Fruit fly (Drosophila melanogaster) whole organism, embryonic: ENCODE measurements around the gene SpdS.

Experiments
- Awh ChIP-seq: fragments of 200-800 bp; sonication (Bioruptor generic); IDR thresholded peaks from 2 replicates; pipeline ENCODE4, ENCODE4 v1.3.6; 2022; ENCODE audit warnings: missing biosample characterization, missing genetic modification characterization
- BtbVII ChIP-seq: fragments of 200-800 bp; sonication (Bioruptor generic); optimal IDR thresholded peaks from 3 replicates; lab custom pipeline; 2017; ENCODE audit warnings: missing biosample characterization, mild to moderate bottlenecking, missing genetic modification characterization
- CG10147 ChIP-seq: fragments of 200-800 bp; sonication (Bioruptor generic); optimal IDR thresholded peaks from 2 replicates; lab custom pipeline; 2019; ENCODE audit warnings: missing biosample characterization, mild to moderate bottlenecking, missing genetic modification characterization, moderate library complexity
- CG1024 ChIP-seq: fragments of 200-800 bp; sonication (Bioruptor generic); IDR thresholded peaks from 2 replicates; pipeline ENCODE4 v1.3.6; 2022; ENCODE audit warnings: missing biosample characterization, missing genetic modification characterization
- CG10543 ChIP-seq: fragments of 200-800 bp; sonication (Bioruptor generic); optimal IDR thresholded peaks from 3 replicates; lab custom pipeline; 2017; ENCODE audit warnings: missing biosample characterization, mild to moderate bottlenecking, missing genetic modification characterization, moderate library complexity
- CG11247 ChIP-seq: fragments of 200-800 bp; sonication (Bioruptor generic); IDR thresholded peaks from 2 replicates; pipeline ENCODE4 v1.3.6; 2022; ENCODE audit warnings: missing biosample characterization, missing genetic modification characterization
- CG12659 ChIP-seq: fragments of 200-800 bp; sonication (Bioruptor generic); optimal IDR thresholded peaks from 3 replicates; lab custom pipeline; 2017; ENCODE audit warnings: mild to moderate bottlenecking, missing biosample characterization, missing genetic modification reagents, missing genetic modification characterization
- CG17385 ChIP-seq: fragments of 200-800 bp; sonication (Bioruptor generic); optimal IDR thresholded peaks from 3 replicates; lab custom pipeline; 2018; ENCODE audit warnings: missing biosample characterization, mild to moderate bottlenecking, missing genetic modification characterization
- CG1792 ChIP-seq: fragments of 200-800 bp; sonication (Bioruptor generic); optimal IDR thresholded peaks from 2 replicates; lab custom pipeline; 2016; ENCODE audit warnings: missing biosample characterization, missing genetic modification characterization
- CG18764 ChIP-seq: fragments of 200-800 bp; sonication (Bioruptor generic); optimal IDR thresholded peaks from 3 replicates; lab custom pipeline; 2016; ENCODE audit warnings: missing biosample characterization, missing genetic modification characterization
- CG2116 ChIP-seq: fragments of 200-800 bp; sonication (Bioruptor generic); optimal IDR thresholded peaks from 3 replicates; lab custom pipeline; 2018; ENCODE audit warnings: missing biosample characterization, mild to moderate bottlenecking, missing genetic modification characterization
- CG2202 ChIP-seq: fragments of 200-800 bp; sonication (Bioruptor generic); optimal IDR thresholded peaks from 2 replicates; lab custom pipeline; 2018; ENCODE audit warnings: missing biosample characterization, mild to moderate bottlenecking, missing genetic modification characterization
- CG2678 ChIP-seq: fragments of 200-800 bp; sonication (Bioruptor generic); optimal IDR thresholded peaks from 3 replicates; lab custom pipeline; 2019; ENCODE audit warnings: missing biosample characterization, mild to moderate bottlenecking, missing genetic modification characterization, moderate library complexity
- CG31365 ChIP-seq: fragments of 200-800 bp; sonication (Bioruptor generic); optimal IDR thresholded peaks from 2 replicates; lab custom pipeline; 2018; ENCODE audit warnings: missing biosample characterization, mild to moderate bottlenecking, missing genetic modification characterization
- CG3281 ChIP-seq: fragments of 200-800 bp; sonication (Bioruptor generic); optimal IDR thresholded peaks from 3 replicates; lab custom pipeline; 2017; ENCODE audit warnings: missing biosample characterization, mild to moderate bottlenecking, missing genetic modification characterization
- CG4282 ChIP-seq: fragments of 200-800 bp; sonication (Bioruptor generic); optimal IDR thresholded peaks from 2 replicates; lab custom pipeline; 2016; ENCODE audit warnings: missing biosample characterization, missing genetic modification characterization
- CG4360 ChIP-seq: fragments of 200-800 bp; sonication (Bioruptor generic); IDR thresholded peaks from 2 replicates; pipeline ENCODE4 v1.3.6; 2022; ENCODE audit warnings: missing biosample characterization, missing genetic modification characterization
- CG4424 ChIP-seq: fragments of 200-800 bp; sonication (Bioruptor generic); optimal IDR thresholded peaks from 3 replicates; lab custom pipeline; 2016; ENCODE audit warnings: missing biosample characterization, missing genetic modification characterization
- CG4854 ChIP-seq: fragments of 200-800 bp; sonication (Bioruptor generic); optimal IDR thresholded peaks from 2 replicates; lab custom pipeline; 2016; ENCODE audit warnings: missing biosample characterization, missing genetic modification characterization, inconsistent platforms
- CG5180 ChIP-seq: fragments of 200-800 bp; sonication (Bioruptor generic); optimal IDR thresholded peaks from 3 replicates; lab custom pipeline; 2017; ENCODE audit warnings: missing biosample characterization, missing genetic modification characterization, mild to moderate bottlenecking, moderate library complexity, missing genetic modification reagents
- CG9876 ChIP-seq: fragments of 200-800 bp; sonication (Bioruptor generic); optimal IDR thresholded peaks from 2 replicates; lab custom pipeline; 2016; ENCODE audit warnings: missing biosample characterization, missing genetic modification characterization
- Chrac-16 ChIP-seq: fragments of 200-800 bp; sonication (Bioruptor generic); optimal IDR thresholded peaks from 3 replicates; lab custom pipeline; 2016; ENCODE audit warnings: missing biosample characterization, missing genetic modification characterization
- CrebB ChIP-seq: fragments of 200-800 bp; sonication (Bioruptor generic); optimal IDR thresholded peaks from 3 replicates; lab custom pipeline; 2018; ENCODE audit warnings: missing biosample characterization, mild to moderate bottlenecking, missing genetic modification characterization
- D19A ChIP-seq: fragments of 200-800 bp; optimal IDR thresholded peaks from 3 replicates; lab custom pipeline; 2019; ENCODE audit warnings: missing biosample characterization, mild to moderate bottlenecking, missing genetic modification characterization, moderate library complexity
- HLH54F ChIP-seq: fragments of 200-800 bp; sonication (Bioruptor generic); optimal IDR thresholded peaks from 3 replicates; lab custom pipeline; 2016; ENCODE audit warnings: missing biosample characterization, missing genetic modification characterization
- HmgZ ChIP-seq: fragments of 200-800 bp; sonication (Bioruptor generic); optimal IDR thresholded peaks from 2 replicates; lab custom pipeline; 2018; ENCODE audit warnings: missing biosample characterization, mild to moderate bottlenecking, missing genetic modification characterization
- Hmr ChIP-seq: fragments of 200-800 bp; sonication (Bioruptor generic); optimal IDR thresholded peaks from 3 replicates; lab custom pipeline; 2017; ENCODE audit warnings: mild to moderate bottlenecking, missing biosample characterization, missing genetic modification reagents, missing genetic modification characterization
- NFAT ChIP-seq: fragments of 200-800 bp; sonication (Bioruptor generic); IDR thresholded peaks from 2 replicates; pipeline ENCODE4 v1.3.6; 2022; ENCODE audit warnings: missing biosample characterization, missing genetic modification characterization
- Nf-YC ChIP-seq: fragments of 200-800 bp; optimal IDR thresholded peaks from 3 replicates; lab custom pipeline; 2019; ENCODE audit warnings: missing biosample characterization, mild to moderate bottlenecking, missing genetic modification characterization, moderate library complexity
- Ravus ChIP-seq: fragments of 200-800 bp; sonication (Bioruptor generic); IDR thresholded peaks from 2 replicates; pipeline ENCODE4 v1.3.6; 2022; ENCODE audit warnings: missing biosample characterization, missing genetic modification characterization
- Six4 ChIP-seq: fragments of 200-800 bp; sonication (Bioruptor generic); optimal IDR thresholded peaks from 2 replicates; lab custom pipeline; 2016; ENCODE audit warnings: missing biosample characterization, missing genetic modification characterization
- ab ChIP-seq: fragments of 200-800 bp; sonication (Bioruptor generic); optimal IDR thresholded peaks from 2 replicates; lab custom pipeline; 2016; ENCODE audit warnings: missing biosample characterization, missing genetic modification characterization
- bowl ChIP-seq: fragments of 200-800 bp; sonication (Bioruptor generic); IDR thresholded peaks from 2 replicates; pipeline ENCODE4 v1.3.6; 2022; ENCODE audit warnings: missing biosample characterization, missing genetic modification characterization
- bsh ChIP-seq, 2 experiments: fragments of 200-800 bp; sonication (Bioruptor generic); optimal IDR thresholded peaks; 2 replicates each; lab custom pipeline; 2017 to 2018; ENCODE audit warnings: mild to moderate bottlenecking in 2 of 2, missing biosample characterization in 2 of 2, missing genetic modification characterization in 2 of 2, moderate library complexity in 1 of 2
- crc ChIP-seq: fragments of 200-800 bp; sonication (Bioruptor generic); optimal IDR thresholded peaks from 2 replicates; lab custom pipeline; 2016; ENCODE audit warnings: missing biosample characterization, missing genetic modification characterization
- dan ChIP-seq: fragments of 200-800 bp; sonication (Bioruptor generic); IDR thresholded peaks from 2 replicates; pipeline ENCODE4 v1.3.6; 2022; ENCODE audit warnings: missing biosample characterization, missing genetic modification characterization
- dati ChIP-seq: fragments of 200-800 bp; sonication (Bioruptor generic); IDR thresholded peaks from 2 replicates; pipeline ENCODE4 v1.3.6; 2022; ENCODE audit warnings: missing biosample characterization, missing genetic modification characterization
- gsb-n ChIP-seq: fragments of 200-800 bp; sonication (Bioruptor generic); optimal IDR thresholded peaks from 3 replicates; lab custom pipeline; 2018; ENCODE audit warnings: missing biosample characterization, mild to moderate bottlenecking, missing genetic modification characterization
- gt ChIP-seq: fragments of 200-800 bp; sonication (Bioruptor generic); IDR thresholded peaks from 2 replicates; pipeline ENCODE4 v1.3.6; 2022; ENCODE audit warnings: missing biosample characterization, missing genetic modification characterization
- hb ChIP-seq: fragments of 200-800 bp; sonication (Bioruptor generic); IDR thresholded peaks from 3 replicates; pipeline ENCODE4 v1.3.6; 2022; ENCODE audit warnings: missing biosample characterization, missing genetic modification characterization; ENCODE audit not compliant: partially characterized antibody
- lilli ChIP-seq: fragments of 200-800 bp; sonication (Bioruptor generic); optimal IDR thresholded peaks from 3 replicates; lab custom pipeline; 2016; ENCODE audit warnings: missing biosample characterization, missing genetic modification characterization
- onecut ChIP-seq: fragments of 200-800 bp; sonication (Bioruptor generic); IDR thresholded peaks from 2 replicates; pipeline ENCODE4 v1.3.6; 2022; ENCODE audit warnings: missing biosample characterization, missing genetic modification characterization
- ranshi ChIP-seq: fragments of 200-800 bp; sonication (Bioruptor generic); IDR thresholded peaks from 2 replicates; pipeline ENCODE4 v1.3.6; 2022; ENCODE audit warnings: missing biosample characterization, missing genetic modification characterization
- sc ChIP-seq, 3 experiments: fragments of >200 bp in 2 of 3; fragments of 200-800 bp in 1 of 3; sonication (Bioruptor generic) in 1 of 3; optimal IDR thresholded peaks; 2 replicates in 2 of 3; 3 replicates in 1 of 3; lab custom pipeline; 2017; ENCODE audit warnings: mild to moderate bottlenecking in 1 of 3, missing biosample characterization in 1 of 3, missing genetic modification characterization in 1 of 3, missing genetic modification reagents in 1 of 3
- sim ChIP-seq: fragments of 200-800 bp; sonication (Bioruptor generic); IDR thresholded peaks from 2 replicates; pipeline ENCODE4 v1.3.6; 2022; ENCODE audit warnings: missing biosample characterization, missing genetic modification characterization
- slp2 ChIP-seq: fragments of 200-800 bp; sonication (Bioruptor generic); optimal IDR thresholded peaks from 2 replicates; lab custom pipeline; 2016; ENCODE audit warnings: missing biosample characterization, missing genetic modification characterization
- so ChIP-seq: fragments of 200-800 bp; sonication (Bioruptor generic); IDR thresholded peaks from 3 replicates; pipeline ENCODE4 v1.3.6; 2022; ENCODE audit warnings: missing biosample characterization, missing genetic modification characterization
- tin ChIP-seq: fragments of 200-800 bp; sonication (Bioruptor generic); optimal IDR thresholded peaks from 3 replicates; lab custom pipeline; 2016; ENCODE audit warnings: missing biosample characterization, missing genetic modification characterization
- tio ChIP-seq: fragments of 200-800 bp; sonication (Bioruptor generic); optimal IDR thresholded peaks from 2 replicates; lab custom pipeline; 2017; ENCODE audit warnings: missing biosample characterization, missing genetic modification characterization, inconsistent platforms
- toy ChIP-seq: fragments of 200-800 bp; sonication (Bioruptor generic); IDR thresholded peaks from 2 replicates; pipeline ENCODE4 v1.3.6; 2022; ENCODE audit warnings: missing biosample characterization, missing genetic modification characterization
- wek ChIP-seq: fragments of 200-800 bp; sonication (Bioruptor generic); optimal IDR thresholded peaks from 3 replicates; lab custom pipeline; 2018; ENCODE audit warnings: missing biosample characterization, mild to moderate bottlenecking, missing genetic modification characterization, moderate library complexity
- z ChIP-seq: fragments of 200-800 bp; sonication (Bioruptor generic); IDR thresholded peaks from 3 replicates; pipeline ENCODE4 v1.3.6; 2022; ENCODE audit warnings: missing biosample characterization, missing genetic modification characterization

SpdS gene

DNA sequence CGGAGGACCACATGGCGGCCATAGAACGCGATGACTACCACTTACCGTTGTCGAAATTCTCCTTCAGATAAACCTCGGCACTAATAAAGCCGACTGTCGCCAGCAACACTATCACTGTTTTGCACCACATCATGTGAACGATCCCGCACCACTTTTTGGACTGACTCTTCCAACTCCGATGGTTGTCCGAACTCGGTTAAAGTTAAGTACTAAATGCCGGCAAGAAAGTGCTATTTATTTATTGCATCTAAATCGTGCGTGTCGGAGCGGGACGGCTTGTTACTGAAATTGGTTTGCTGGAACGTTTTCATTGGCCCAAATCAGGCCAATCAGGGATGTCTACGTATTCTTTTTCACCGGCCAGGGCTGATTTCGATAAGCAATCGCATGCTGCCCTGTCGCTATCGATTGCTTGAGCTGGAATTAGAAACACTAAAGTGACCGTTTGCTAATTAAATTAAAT, 777 bp upstream of the SpdS start, which contains the start of gene Calr (continued):
- TF ChIP-seq CG4360 (GFP tag; lab: Robert Waterston, UW) = no peak
- TF ChIP-seq HLH54F (GFP tag; lab: Kevin White, UChicago) = no peak
- TF ChIP-seq tin = peak; percentile 21
- TF ChIP-seq ranshi = no peak
- TF ChIP-seq BtbVII (GFP tag; lab: Kevin White, UChicago) = peak; percentile 71
- peak; percentile 60 for TF ChIP-seq onecut (GFP tag; lab: Robert Waterston, UW)
- no peak for TF ChIP-seq so (GFP tag; lab: Robert Waterston, UW)
- peak; percentile 7 for TF ChIP-seq CG1792 (GFP tag; lab: Kevin White, UChicago)
- no peak for TF ChIP-seq NFAT (GFP tag; lab: Robert Waterston, UW)
- peak; percentile 43 for TF ChIP-seq CG31365 (tag; lab: Kevin White, UChicago)
- no peak for TF ChIP-seq CG5180 (GFP tag; lab: Kevin White, UChicago)
- TF ChIP-seq Nf-YC (tag; lab: Kevin White, UChicago) = peak; percentile 100
- TF ChIP-seq CG3281 = peak; percentile 43
- no peak for TF ChIP-seq CG18764 (GFP tag; lab: Kevin White, UChicago)
- no peak for TF ChIP-seq sc (optimal IDR thresholded peaks at IDR 0.05; lab: Kevin White, UChicago)
- no peak for TF ChIP-seq sc (GFP tag; optimal IDR thresholded peaks at IDR 0.05; lab: Kevin White, UChicago)
- TF ChIP-seq Chrac-16 (GFP tag; lab: Kevin White, UChicago) = no peak
- no peak for TF ChIP-seq CG4854 (GFP tag; lab: Kevin White, UChicago)
- peak; percentile 53 for TF ChIP-seq ab (GFP tag; lab: Kevin White, UChicago)
- peak; percentile 78 for TF ChIP-seq CG12659 (GFP tag; lab: Kevin White, UChicago)
- TF ChIP-seq CG11247 (GFP tag; lab: Robert Waterston, UW) = no peak
- TF ChIP-seq HmgZ = peak; percentile 51
- TF ChIP-seq dati (GFP tag; lab: Robert Waterston, UW) = no peak
- peak; percentile 34 for TF ChIP-seq CG10543 (GFP tag; lab: Kevin White, UChicago)
- no peak for TF ChIP-seq hb (GFP tag; lab: Robert Waterston, UW)
- TF ChIP-seq CG4424 (GFP tag; lab: Kevin White, UChicago) = peak; percentile 4
- no peak for TF ChIP-seq gt (GFP tag; lab: Robert Waterston, UW)
- TF ChIP-seq bowl = no peak
- TF ChIP-seq sim (GFP tag; lab: Robert Waterston, UW) = no peak
- TF ChIP-seq Hmr (GFP tag; lab: Kevin White, UChicago) = peak; percentile 72
- no peak for TF ChIP-seq toy (GFP tag; lab: Robert Waterston, UW)
- peak; percentile 42 for TF ChIP-seq CG2202 (tag; lab: Kevin White, UChicago)
- TF ChIP-seq crc = no peak
- no peak for TF ChIP-seq tio (GFP tag; lab: Kevin White, UChicago)
- no peak for TF ChIP-seq CG10147 (GFP tag; lab: Kevin White, UChicago)
- TF ChIP-seq wek = peak; percentile 63
- no peak for TF ChIP-seq CG2678 (tag; lab: Kevin White, UChicago)
- peak; percentile 30 for TF ChIP-seq D19A (tag; lab: Kevin White, UChicago)
- TF ChIP-seq CG17385 (GFP tag; lab: Kevin White, UChicago) = no peak
- no peak for TF ChIP-seq CG4282
- TF ChIP-seq slp2 = no peak
- no peak for TF ChIP-seq Awh (GFP tag; lab: Robert Waterston, UW)
- no peak for TF ChIP-seq Six4 (GFP tag; lab: Kevin White, UChicago)
- peak; percentile 100 for TF ChIP-seq CG2116
- peak in 1 of 2 experiments; percentile 9 for TF ChIP-seq bsh (GFP tag; optimal IDR thresholded peaks at IDR 0.05; lab: Kevin White, UChicago)
- TF ChIP-seq dan = no peak
- TF ChIP-seq z (GFP tag; lab: Robert Waterston, UW) = no peak
- no peak for TF ChIP-seq Ravus (GFP tag; lab: Robert Waterston, UW)
- TF ChIP-seq CG1024 (GFP tag; lab: Robert Waterston, UW) = no peak
- peak; percentile 40 for TF ChIP-seq gsb-n (tag; lab: Kevin White, UChicago)
- TF ChIP-seq CrebB (tag; lab: Kevin White, UChicago) = peak; percentile 41
- TF ChIP-seq CG9876 (GFP tag; lab: Kevin White, UChicago) = no peak
- peak; percentile 68 for TF ChIP-seq lilli
